Worm (Caenorhabditis elegans): ENCODE results near the gene ZK637.12.

The ZK637.12 gene

DNA sequence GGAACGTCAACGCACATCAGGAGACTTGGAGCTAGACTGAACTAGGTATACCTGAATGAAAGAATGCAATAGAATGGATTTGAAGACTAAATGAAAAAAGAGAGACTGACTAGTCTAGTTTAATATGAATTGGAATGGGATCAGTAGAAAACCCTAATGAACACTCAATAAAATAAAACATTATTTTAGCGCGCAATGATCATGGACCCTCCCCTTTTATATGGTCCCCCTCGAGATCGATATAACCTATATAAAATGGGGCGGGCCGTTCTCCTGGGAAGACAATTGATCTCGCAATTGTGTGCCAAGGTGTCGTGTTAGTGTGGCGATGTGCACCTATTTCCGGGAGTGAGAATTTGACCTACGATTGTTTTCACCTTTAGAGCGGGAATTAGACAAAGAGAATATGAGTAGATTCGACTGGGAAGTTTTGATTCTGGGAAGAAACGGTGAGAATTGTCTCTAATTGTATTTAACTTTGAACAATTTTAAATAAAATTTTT, 6.1 kb upstream of the ZK637.12 start, which contains the start of gene cdc-25.3 (continued):
- TF ChIP-seq lag-1 (GFP tag; IDR thresholded peaks at IDR 0.05) (no peak), T26A5.8 (tag; optimal IDR thresholded peaks at IDR 0.05) (no peak), madf-8 (GFP tag; conservative IDR thresholded peaks at IDR 0.05) (peak; percentile 27; the same call in 1 of the 2 replicates), nhr-27 (tag; optimal IDR thresholded peaks at IDR 0.05) (no peak), ceh-40 (GFP tag; IDR thresholded peaks at IDR 0.05) (no peak), bed-1 (GFP tag; IDR thresholded peaks at IDR 0.05) (no peak), hsf-1 (GFP tag; IDR thresholded peaks at IDR 0.05) (no peak), Y79H2A.3 (GFP tag; conservative IDR thresholded peaks at IDR 0.05) (no peak), egrh-3 (GFP tag; IDR thresholded peaks at IDR 0.05) (no peak), F33H1.4 (GFP tag; IDR thresholded peaks at IDR 0.05) (peak; percentile 26; the same call in 1 of the 2 replicates), ceh-91 (GFP tag; IDR thresholded peaks at IDR 0.05) (no peak), attf-6 (GFP tag; IDR thresholded peaks at IDR 0.05) (no peak), snpc-3.4 (tag; optimal IDR thresholded peaks at IDR 0.05) (no peak), nfya-1 (tag; optimal IDR thresholded peaks at IDR 0.05; ENCODE audit: borderline replicate concordance, insufficient read depth) (no peak), ceh-79 (tag; optimal IDR thresholded peaks at IDR 0.05) (no peak), hmg-20 (GFP tag; IDR thresholded peaks at IDR 0.05) (no peak), lir-1 (GFP tag; conservative IDR thresholded peaks at IDR 0.05) (no peak), nhr-179 (tag; optimal IDR thresholded peaks at IDR 0.05) (no peak), lin-26 (GFP tag; IDR thresholded peaks at IDR 0.05) (no peak), ztf-28 (GFP tag; IDR thresholded peaks at IDR 0.05) (no peak), dpl-1 (GFP tag; optimal IDR thresholded peaks at IDR 0.05) (peak; percentile 17), B0035.1 (tag; optimal IDR thresholded peaks at IDR 0.05) (no peak), hlh-12 (tag; optimal IDR thresholded peaks at IDR 0.05) (no peak), snpc-1.1 (tag; optimal IDR thresholded peaks at IDR 0.05; ENCODE audit: insufficient read depth) (no peak), nhr-80 (tag; optimal IDR thresholded peaks at IDR 0.05) (no peak), C06A6.2 (GFP tag; conservative IDR thresholded peaks at IDR 0.05) (no peak), F49E8.2 (tag; optimal IDR thresholded peaks at IDR 0.05; ENCODE audit: insufficient read depth) (no peak), madf-6 (GFP tag; IDR thresholded peaks at IDR 0.05) (peak; percentile 85), let-607 (tag; optimal IDR thresholded peaks at IDR 0.05) (no peak), ama-1 (optimal IDR thresholded peaks at IDR 0.05) (no peak), ama-1 (GFP tag; optimal IDR thresholded peaks at IDR 0.05) (no peak), him-1 (tag; optimal IDR thresholded peaks at IDR 0.05) (no peak), madf-10 (tag; optimal IDR thresholded peaks at IDR 0.05) (no peak), nfyb-1 (GFP tag; IDR thresholded peaks at IDR 0.05) (no peak), fkh-3 (tag; optimal IDR thresholded peaks at IDR 0.05) (no peak), ztf-22 (GFP tag; optimal IDR thresholded peaks at IDR 0.05) (no peak), aptf-2 (GFP tag; conservative IDR thresholded peaks at IDR 0.05) (peak; percentile 99), K12H6.12 (tag; optimal IDR thresholded peaks at IDR 0.05) (no peak), hmg-1.2 (GFP tag; IDR thresholded peaks at IDR 0.05) (peak; percentile 26; the same call in 1 of the 2 replicates), rpc-1 (optimal IDR thresholded peaks at IDR 0.05) (no peak), rpc-1 (tag; optimal IDR thresholded peaks at IDR 0.05) (no peak), mxl-1 (tag; optimal IDR thresholded peaks at IDR 0.05) (no peak), die-1 (tag; optimal IDR thresholded peaks at IDR 0.05) (no peak), B0019.2 (GFP tag; conservative IDR thresholded peaks at IDR 0.05) (no peak), F52B5.7 (tag; optimal IDR thresholded peaks at IDR 0.05) (no peak), repo-1 (tag; optimal IDR thresholded peaks at IDR 0.05) (no peak), Y67H2A.10 (GFP tag; conservative IDR thresholded peaks at IDR 0.05) (no peak), Y53F4B.3 (GFP tag; IDR thresholded peaks at IDR 0.05) (no peak), lsl-1 (GFP tag; optimal IDR thresholded peaks at IDR 0.05) (no peak), lsy-27 (tag; optimal IDR thresholded peaks at IDR 0.05; ENCODE audit: borderline replicate concordance, insufficient read depth) (no peak)
